Fruit fly (Drosophila melanogaster): ENCODE measurements around the gene Adgf-A2.

DNA sequence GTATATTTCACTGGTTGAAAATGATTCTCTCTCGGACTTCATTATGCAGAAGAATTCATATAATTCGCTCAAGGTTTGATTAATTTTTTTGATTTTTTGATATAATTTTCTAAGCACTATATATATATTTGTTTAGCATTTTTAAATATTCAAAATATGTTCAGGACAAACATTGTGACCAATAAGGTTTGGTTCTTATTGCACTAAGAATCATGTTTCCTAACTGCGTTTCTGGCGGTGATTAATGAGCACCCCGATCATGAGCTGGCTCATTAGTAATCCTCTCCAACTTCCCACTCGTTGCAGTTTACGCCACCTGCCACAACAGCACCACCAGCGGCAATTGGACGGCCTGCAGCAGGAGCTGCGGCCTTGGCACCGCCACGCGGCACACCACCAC is 34.7 kb downstream of the Adgf-A2 start, which contains the start of gene CG6052:
- TF ChIP-seq CG8478 (optimal IDR thresholded peaks at IDR 0.05), result no peak
- no peak for TF ChIP-seq CTCF (optimal IDR thresholded peaks at IDR 0.05)

Measured in S2 (cell line).